Worm (Caenorhabditis elegans) whole organism, midembryonic: ENCODE results near the gene F40F8.11.

ENCODE experiments used
- T22C8.4 ChIP-seq: fragments of 200-800 bp; sonication (Bioruptor generic); IDR thresholded peaks from 2 replicates; pipeline ENCODE4 v1.3.6; 2022; ENCODE audit warnings: missing genetic modification characterization, missing compliant biosample characterization
- cog-1 ChIP-seq: sonication (generic microtip); optimal IDR thresholded peaks from 2 replicates; lab custom pipeline; 2016; ENCODE audit warnings: missing genetic modification characterization, missing compliant biosample characterization
- flt-1 ChIP-seq: fragments of 200-800 bp; sonication (Bioruptor generic); IDR thresholded peaks from 2 replicates; pipeline ENCODE4 v1.3.6; 2022; ENCODE audit warnings: missing genetic modification characterization, missing compliant biosample characterization
- klf-2 ChIP-seq: fragments of 200-800 bp; sonication (Bioruptor generic); conservative IDR thresholded peaks from 2 replicates; pipeline ENCODE4 v1.3.6; 2022; ENCODE audit warnings: missing genetic modification reagents, missing genetic modification characterization, missing compliant biosample characterization
- med-1 ChIP-seq: sonication (generic microtip); optimal IDR thresholded peaks from 2 replicates; lab custom pipeline; 2017; ENCODE audit warnings: missing genetic modification characterization, mild to moderate bottlenecking, missing compliant biosample characterization, antibody characterized with exemption, missing genetic modification reagents; ENCODE audit not compliant: insufficient read depth
- ref-1 ChIP-seq: fragments of 200-800 bp; sonication (Bioruptor generic); conservative IDR thresholded peaks from 2 replicates; pipeline ENCODE4 v1.3.6; 2022; ENCODE audit warnings: missing genetic modification reagents, missing genetic modification characterization, missing compliant biosample characterization
- tab-1 ChIP-seq: fragments of 200-800 bp; sonication (Bioruptor generic); IDR thresholded peaks from 2 replicates; pipeline ENCODE4 v1.3.6; 2022; ENCODE audit warnings: missing genetic modification characterization, missing compliant biosample characterization
- ztf-29 ChIP-seq: fragments of 200-800 bp; sonication (Bioruptor generic); IDR thresholded peaks from 2 replicates; pipeline ENCODE4 v1.3.6; 2022; ENCODE audit warnings: missing genetic modification reagents, missing genetic modification characterization, missing compliant biosample characterization

- TF ChIP-seq flt-1 = peak; percentile 86
- TF ChIP-seq ref-1 (GFP tag; lab: Robert Waterston, UW) = peak; percentile 58; the same call in 1 of the 2 replicates
- peak; percentile 60; the same call in 1 of the 2 replicates for TF ChIP-seq T22C8.4 (GFP tag; lab: Robert Waterston, UW)
- TF ChIP-seq cog-1 (tag; lab: Kevin White, UChicago) = no peak
- TF ChIP-seq med-1 (GFP tag; lab: Kevin White, UChicago) = no peak
- peak; percentile 84 for TF ChIP-seq tab-1
- peak; percentile 74 for TF ChIP-seq klf-2 (GFP tag; lab: Robert Waterston, UW)
- peak; percentile 78 for TF ChIP-seq ztf-29 (GFP tag; lab: Robert Waterston, UW)
Measured at ce11 chrII:11157660-11158059, 25.3 kb upstream of the F40F8.11 start.
